Worm (Caenorhabditis elegans) whole organism, early embryonic: ENCODE results near the gene C17C3.24.

Experiments
- B0310.2 ChIP-seq: sonication (generic microtip); optimal IDR thresholded peaks from 2 replicates; lab custom pipeline; 2016; ENCODE audit warnings: mild to moderate bottlenecking, missing genetic modification characterization, missing compliant biosample characterization
- ama-1 ChIP-seq: fragments of 150-350 bp; optimal IDR thresholded peaks from 2 replicates; lab custom pipeline; 2014
- ceh-36 ChIP-seq: sonication (generic microtip); optimal IDR thresholded peaks from 2 replicates; lab custom pipeline; 2016; ENCODE audit warnings: missing genetic modification characterization, inconsistent platforms, missing compliant biosample characterization
- sea-1 ChIP-seq: fragments of 200-800 bp; sonication (Bioruptor generic); conservative IDR thresholded peaks from 2 replicates; pipeline ENCODE4 v1.3.6; 2022; ENCODE audit warnings: missing genetic modification characterization, missing compliant biosample characterization

DNA sequence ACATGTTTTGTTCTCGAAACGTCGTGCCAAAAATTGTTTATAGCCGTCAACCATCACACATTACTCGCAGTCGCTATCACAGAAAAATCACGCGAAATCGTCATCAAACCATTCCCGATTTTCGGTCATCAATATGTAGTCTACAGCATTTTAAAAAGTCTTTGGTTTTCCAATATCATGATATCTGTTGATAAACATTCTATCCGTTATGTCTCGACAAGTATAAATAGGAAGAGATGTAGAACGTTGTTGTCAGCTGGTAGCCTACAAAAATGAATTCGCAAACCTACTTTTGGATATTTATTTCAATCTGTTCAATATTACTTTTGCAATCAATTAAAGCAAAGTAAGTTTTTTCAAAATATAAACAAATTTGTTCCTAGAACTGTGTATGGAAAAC is 45.2 kb downstream of the C17C3.24 start, which contains the start of gene F12A10.1:
- no peak for TF ChIP-seq ama-1 (lab: Kevin White, UChicago)
- no peak for TF ChIP-seq B0310.2 (tag; lab: Kevin White, UChicago)
- no peak for TF ChIP-seq ceh-36 (tag; lab: Kevin White, UChicago)
- no peak for TF ChIP-seq sea-1 (GFP tag; lab: Robert Waterston, UW)
